Worm (Caenorhabditis elegans) whole organism, mixed stage, embryonic: ENCODE results near the gene idpp-12.

Experiments used
- ceh-43 ChIP-seq: fragments of 200-800 bp; sonication (Bioruptor generic); optimal IDR thresholded peaks from 2 replicates; lab custom pipeline; 2018; ENCODE audit warnings: mild to moderate bottlenecking, missing genetic modification characterization, moderate library complexity, missing compliant biosample characterization
- cnd-1 ChIP-seq: fragments of 200-800 bp; sonication (Bioruptor generic); optimal IDR thresholded peaks from 2 replicates; lab custom pipeline; 2018; ENCODE audit warnings: mild to moderate bottlenecking, missing genetic modification characterization, missing compliant biosample characterization
- elt-1 ChIP-seq: sonication (generic microtip); optimal IDR thresholded peaks from 2 replicates; lab custom pipeline; 2017; ENCODE audit warnings: missing genetic modification characterization, mild to moderate bottlenecking, missing compliant biosample characterization, antibody characterized with exemption, moderate library complexity, borderline replicate concordance; ENCODE audit not compliant: insufficient read depth
- elt-3 ChIP-seq: fragments of 150-350 bp; optimal IDR thresholded peaks from 2 replicates; lab custom pipeline; 2014; ENCODE audit warnings: missing biosample characterization, missing genetic modification characterization
- hlh-1 ChIP-seq: fragments of 150-350 bp; optimal IDR thresholded peaks from 2 replicates; lab custom pipeline; 2014; ENCODE audit warnings: missing biosample characterization, missing genetic modification reagents, missing genetic modification characterization
- lsy-2 ChIP-seq: fragments of 150-350 bp; optimal IDR thresholded peaks from 2 replicates; lab custom pipeline; 2014; ENCODE audit warnings: missing biosample characterization, missing genetic modification characterization
- snpc-4 ChIP-seq: fragments of 150-350 bp; optimal IDR thresholded peaks from 2 replicates; lab custom pipeline; 2014; ENCODE audit warnings: missing biosample characterization, missing genetic modification characterization
- unc-39 ChIP-seq: fragments of 150-350 bp; optimal IDR thresholded peaks from 2 replicates; lab custom pipeline; 2014; ENCODE audit warnings: missing biosample characterization, missing genetic modification characterization
- ztf-11 ChIP-seq: fragments of 150-350 bp; optimal IDR thresholded peaks from 2 replicates; lab custom pipeline; 2014; ENCODE audit warnings: missing biosample characterization, missing genetic modification characterization

ce11 chrIV:3338176-3338575 is 34.4 kb downstream of the idpp-12 start:
- TF ChIP-seq elt-3 (tag; lab: Kevin White, UChicago), result no peak
- no peak for TF ChIP-seq ztf-11
- TF ChIP-seq hlh-1 (tag; lab: Kevin White, UChicago), result no peak
- TF ChIP-seq unc-39 (tag; lab: Kevin White, UChicago), result no peak
- no peak for TF ChIP-seq snpc-4 (tag; lab: Kevin White, UChicago)
- TF ChIP-seq lsy-2 (tag; lab: Kevin White, UChicago), result no peak
- TF ChIP-seq cnd-1 (tag; lab: Kevin White, UChicago), result no peak
- no peak for TF ChIP-seq ceh-43 (GFP tag; lab: Kevin White, UChicago)
- TF ChIP-seq elt-1, result no peak
